Worm (Caenorhabditis elegans) whole organism, young adult: ENCODE data around the gene T23F6.3.

Experiments
- C06A6.2 ChIP-seq: fragments of 200-800 bp; sonication (Bioruptor generic); conservative IDR thresholded peaks from 2 replicates; pipeline ENCODE4 v1.3.6; 2022; ENCODE audit warnings: missing genetic modification characterization, missing compliant biosample characterization
- F23B12.7 ChIP-seq: sonication (generic microtip); optimal IDR thresholded peaks from 2 replicates; lab custom pipeline; 2017; ENCODE audit warnings: missing genetic modification characterization, mild to moderate bottlenecking, missing compliant biosample characterization, antibody characterized with exemption, moderate library complexity; ENCODE audit not compliant: insufficient read depth
- F33H1.4 ChIP-seq: fragments of 200-800 bp; sonication (Bioruptor generic); IDR thresholded peaks from 2 replicates; pipeline ENCODE4 v1.3.6; 2022; ENCODE audit warnings: missing genetic modification reagents, missing genetic modification characterization, missing compliant biosample characterization
- F37B4.10 ChIP-seq: fragments of 200-800 bp; sonication (Bioruptor generic); IDR thresholded peaks from 2 replicates; pipeline ENCODE4 v1.3.6; 2022; ENCODE audit warnings: missing genetic modification characterization, missing compliant biosample characterization
- F49E8.2 ChIP-seq: sonication (generic microtip); optimal IDR thresholded peaks from 3 replicates; lab custom pipeline; 2017; ENCODE audit warnings: missing genetic modification characterization, mild to moderate bottlenecking, missing compliant biosample characterization, antibody characterized with exemption, moderate library complexity; ENCODE audit not compliant: insufficient read depth
- akir-1 ChIP-seq: fragments of 200-800 bp; sonication (Bioruptor generic); optimal IDR thresholded peaks from 2 replicates; lab custom pipeline; 2018; ENCODE audit warnings: mild to moderate bottlenecking, missing genetic modification characterization, moderate library complexity, missing compliant biosample characterization
- aptf-2 ChIP-seq: fragments of 200-800 bp; sonication (Bioruptor generic); conservative IDR thresholded peaks from 2 replicates; pipeline ENCODE4 v1.3.6; 2022; ENCODE audit warnings: missing genetic modification reagents, missing genetic modification characterization, missing compliant biosample characterization
- atf-7 ChIP-seq: sonication (generic microtip); optimal IDR thresholded peaks from 2 replicates; lab custom pipeline; 2017; ENCODE audit warnings: mild to moderate bottlenecking, missing genetic modification characterization, missing compliant biosample characterization
- attf-5 ChIP-seq: fragments of 200-800 bp; sonication (Bioruptor generic); optimal IDR thresholded peaks from 2 replicates; lab custom pipeline; 2018; ENCODE audit warnings: mild to moderate bottlenecking, missing genetic modification characterization, missing compliant biosample characterization
- ccch-3 ChIP-seq: fragments of 200-800 bp; sonication (Bioruptor generic); optimal IDR thresholded peaks from 2 replicates; lab custom pipeline; 2018; ENCODE audit warnings: mild to moderate bottlenecking, missing genetic modification characterization, missing compliant biosample characterization
- cebp-1 ChIP-seq, 2 experiments: fragments of 200-800 bp in 1 of 2; sonication (Bioruptor generic) in 1 of 2; sonication (generic microtip) in 1 of 2; IDR thresholded peaks in 1 of 2; optimal IDR thresholded peaks in 1 of 2; 2 replicates each; pipeline versions ENCODE4 v1.3.6 to Lab custom; 2017 to 2022; ENCODE audit warnings: missing compliant biosample characterization in 2 of 2, missing genetic modification characterization in 2 of 2, mild to moderate bottlenecking in 1 of 2, missing genetic modification reagents in 1 of 2, moderate library complexity in 1 of 2
- cebp-2 ChIP-seq: fragments of 200-800 bp; sonication (Bioruptor generic); IDR thresholded peaks from 2 replicates; pipeline ENCODE4 v1.3.6; 2022; ENCODE audit warnings: missing genetic modification characterization, missing compliant biosample characterization
- ceh-40 ChIP-seq: fragments of 200-800 bp; sonication (Bioruptor generic); IDR thresholded peaks from 2 replicates; pipeline ENCODE4 v1.3.6; 2022; ENCODE audit warnings: missing genetic modification characterization, missing compliant biosample characterization
- ceh-58 ChIP-seq: fragments of 200-800 bp; sonication (Bioruptor generic); IDR thresholded peaks from 2 replicates; pipeline ENCODE4 v1.3.6; 2022; ENCODE audit warnings: missing genetic modification characterization, missing compliant biosample characterization
- ceh-91 ChIP-seq: fragments of 200-800 bp; sonication (Bioruptor generic); IDR thresholded peaks from 2 replicates; pipeline ENCODE4 v1.3.6; 2022; ENCODE audit warnings: missing genetic modification reagents, missing genetic modification characterization, missing compliant biosample characterization
- efl-1 ChIP-seq: fragments of 150-350 bp; optimal IDR thresholded peaks from 2 replicates; lab custom pipeline; 2014; ENCODE audit warnings: missing biosample characterization, missing genetic modification reagents, missing genetic modification characterization
- hlh-26 ChIP-seq: fragments of 200-800 bp; sonication (Bioruptor generic); conservative IDR thresholded peaks from 2 replicates; pipeline ENCODE4 v1.3.6; 2022; ENCODE audit warnings: missing genetic modification reagents, missing genetic modification characterization, missing compliant biosample characterization
- hmg-1.2 ChIP-seq: fragments of 200-800 bp; sonication (Bioruptor generic); IDR thresholded peaks from 2 replicates; pipeline ENCODE4 v1.3.6; 2022; ENCODE audit warnings: missing genetic modification reagents, missing genetic modification characterization, missing compliant biosample characterization
- lin-54 ChIP-seq: fragments of 200-800 bp; sonication (Bioruptor generic); optimal IDR thresholded peaks from 2 replicates; lab custom pipeline; 2018; ENCODE audit warnings: mild to moderate bottlenecking, missing genetic modification characterization, missing compliant biosample characterization
- lsy-27 ChIP-seq: sonication (generic microtip); optimal IDR thresholded peaks from 2 replicates; lab custom pipeline; 2017; ENCODE audit warnings: missing genetic modification characterization, mild to moderate bottlenecking, missing compliant biosample characterization, antibody characterized with exemption, missing genotype, borderline replicate concordance; ENCODE audit not compliant: insufficient read depth
- madf-6 ChIP-seq: fragments of 200-800 bp; sonication (Bioruptor generic); IDR thresholded peaks from 2 replicates; pipeline ENCODE4 v1.3.6; 2022; ENCODE audit warnings: missing genetic modification reagents, missing genetic modification characterization, missing compliant biosample characterization
- mxl-1 ChIP-seq: sonication (generic microtip); optimal IDR thresholded peaks from 2 replicates; lab custom pipeline; 2016; ENCODE audit warnings: missing genetic modification characterization, missing compliant biosample characterization
- nfya-1 ChIP-seq: sonication (generic microtip); optimal IDR thresholded peaks from 2 replicates; lab custom pipeline; 2017; ENCODE audit warnings: antibody characterized with exemption, missing compliant biosample characterization, missing genetic modification characterization, borderline replicate concordance; ENCODE audit not compliant: insufficient read depth
- nfyb-1 ChIP-seq: fragments of 200-800 bp; sonication (Bioruptor generic); IDR thresholded peaks from 2 replicates; pipeline ENCODE4 v1.3.6; 2022; ENCODE audit warnings: missing genetic modification reagents, missing genetic modification characterization, missing compliant biosample characterization
- nhr-27 ChIP-seq: fragments of 200-800 bp; sonication (Bioruptor generic); optimal IDR thresholded peaks from 2 replicates; lab custom pipeline; 2018; ENCODE audit warnings: mild to moderate bottlenecking, missing genetic modification characterization, moderate library complexity, missing compliant biosample characterization
- pbrm-1 ChIP-seq: fragments of 200-800 bp; sonication (Bioruptor generic); IDR thresholded peaks from 2 replicates; pipeline ENCODE4 v1.3.6; 2022; ENCODE audit warnings: missing genetic modification reagents, missing genetic modification characterization, missing compliant biosample characterization
- repo-1 ChIP-seq: sonication (generic microtip); optimal IDR thresholded peaks from 2 replicates; lab custom pipeline; 2017; ENCODE audit warnings: mild to moderate bottlenecking, missing genetic modification characterization, missing compliant biosample characterization
- sea-2 ChIP-seq: fragments of 200-800 bp; sonication (Bioruptor generic); IDR thresholded peaks from 2 replicates; pipeline ENCODE4 v1.3.6; 2022; ENCODE audit warnings: missing genetic modification characterization, missing compliant biosample characterization
- snpc-3.4 ChIP-seq: sonication (generic microtip); optimal IDR thresholded peaks from 2 replicates; lab custom pipeline; 2017; ENCODE audit warnings: missing genetic modification characterization, mild to moderate bottlenecking, missing compliant biosample characterization, antibody characterized with exemption, moderate library complexity, missing genotype, missing genetic modification reagents
- somi-1 ChIP-seq: fragments of 200-800 bp; sonication (Bioruptor generic); optimal IDR thresholded peaks from 2 replicates; lab custom pipeline; 2018; ENCODE audit warnings: mild to moderate bottlenecking, missing genetic modification characterization, missing compliant biosample characterization
- unc-130 ChIP-seq: sonication (generic microtip); optimal IDR thresholded peaks from 2 replicates; lab custom pipeline; 2016; ENCODE audit warnings: missing genetic modification reagents, missing genetic modification characterization, missing compliant biosample characterization
- xnd-1 ChIP-seq: sonication (generic microtip); optimal IDR thresholded peaks from 2 replicates; lab custom pipeline; 2016; ENCODE audit warnings: missing genotype, missing genetic modification reagents, missing genetic modification characterization, missing compliant biosample characterization
- ztf-6 ChIP-seq: fragments of 200-800 bp; sonication (Bioruptor generic); IDR thresholded peaks from 2 replicates; pipeline ENCODE4 v1.3.6; 2022; ENCODE audit warnings: missing genetic modification reagents, missing genetic modification characterization, missing compliant biosample characterization

Gene T23F6.3

DNA sequence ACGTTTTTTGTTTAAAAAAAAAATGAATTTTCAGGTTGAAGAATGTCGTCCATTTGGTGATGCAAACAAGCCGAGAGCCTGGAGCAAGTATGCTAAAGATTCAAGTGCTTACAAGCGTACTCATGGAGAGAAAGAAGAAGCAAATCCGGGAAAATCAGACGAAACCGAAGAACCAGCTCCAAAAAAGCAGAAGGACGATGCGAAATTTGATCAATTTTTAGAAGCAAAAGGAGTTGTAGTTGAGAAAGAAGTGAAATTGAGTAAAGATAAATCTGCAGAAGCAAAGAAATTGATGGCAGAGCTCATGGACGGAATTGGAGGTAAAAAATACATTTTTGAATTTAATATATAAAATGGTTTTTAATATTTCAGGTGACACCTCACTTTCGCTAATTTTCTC is 668 bp upstream of the T23F6.3 start:
- TF ChIP-seq pbrm-1 (GFP tag; lab: Robert Waterston, UW), result no peak
- no peak for TF ChIP-seq C06A6.2
- no peak for TF ChIP-seq xnd-1 (tag; lab: Kevin White, UChicago)
- no peak for TF ChIP-seq sea-2 (GFP tag; lab: Robert Waterston, UW)
- no peak for TF ChIP-seq mxl-1 (tag; lab: Kevin White, UChicago)
- TF ChIP-seq snpc-3.4 (tag; lab: Kevin White, UChicago), result no peak
- TF ChIP-seq cebp-1 (GFP tag; IDR thresholded peaks at IDR 0.05; lab: Robert Waterston, UW), result no peak
- no peak for TF ChIP-seq cebp-1 (tag; optimal IDR thresholded peaks at IDR 0.05; lab: Kevin White, UChicago)
- no peak for TF ChIP-seq F23B12.7 (tag; lab: Kevin White, UChicago)
- no peak for TF ChIP-seq hmg-1.2 (GFP tag; lab: Robert Waterston, UW)
- TF ChIP-seq somi-1 (GFP tag; lab: Kevin White, UChicago), result no peak
- no peak for TF ChIP-seq ceh-40 (GFP tag; lab: Robert Waterston, UW)
- no peak for TF ChIP-seq ceh-91 (GFP tag; lab: Robert Waterston, UW)
- TF ChIP-seq F37B4.10 (GFP tag; lab: Robert Waterston, UW), result no peak
- TF ChIP-seq lin-54, result no peak
- TF ChIP-seq aptf-2, result no peak
- TF ChIP-seq attf-5, result no peak
- TF ChIP-seq ztf-6 (GFP tag; lab: Robert Waterston, UW), result no peak
- TF ChIP-seq lsy-27 (tag; lab: Kevin White, UChicago), result no peak
- TF ChIP-seq ceh-58, result no peak
- TF ChIP-seq F33H1.4 (GFP tag; lab: Robert Waterston, UW), result no peak

DNA sequence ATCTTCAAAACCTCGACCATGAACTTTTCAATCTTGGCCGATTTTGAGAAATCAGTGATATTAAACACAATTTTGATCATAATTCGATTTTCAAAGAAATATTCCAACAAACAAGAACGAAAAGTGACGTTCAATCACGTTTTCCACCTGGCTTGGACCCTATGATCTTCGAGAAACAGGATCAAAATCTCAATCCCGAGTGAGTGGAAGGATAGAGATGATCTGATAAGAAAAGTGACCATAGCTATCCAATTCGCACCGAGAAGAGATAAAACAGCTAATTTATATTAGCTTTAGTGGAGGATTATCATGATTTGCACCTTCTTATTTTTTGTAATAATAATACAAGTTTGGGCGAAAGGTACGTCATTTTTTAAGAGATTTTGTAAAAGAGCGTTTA is 3.5 kb downstream of the T23F6.3 start, which contains the start of gene T23F6.2:
T23F6.2 (plus strand) TSS at position 251 of the 400 bp plus-strand sequence.
- no peak for TF ChIP-seq repo-1 (tag; lab: Kevin White, UChicago)
- TF ChIP-seq nfya-1 (tag; lab: Kevin White, UChicago), result no peak
- no peak for TF ChIP-seq akir-1 (GFP tag; lab: Kevin White, UChicago)
- no peak for TF ChIP-seq sea-2 (GFP tag; lab: Robert Waterston, UW)
- TF ChIP-seq F49E8.2 (tag; lab: Kevin White, UChicago), result no peak
- TF ChIP-seq atf-7, result no peak
- TF ChIP-seq, all 124 proteins: peak for 0

DNA sequence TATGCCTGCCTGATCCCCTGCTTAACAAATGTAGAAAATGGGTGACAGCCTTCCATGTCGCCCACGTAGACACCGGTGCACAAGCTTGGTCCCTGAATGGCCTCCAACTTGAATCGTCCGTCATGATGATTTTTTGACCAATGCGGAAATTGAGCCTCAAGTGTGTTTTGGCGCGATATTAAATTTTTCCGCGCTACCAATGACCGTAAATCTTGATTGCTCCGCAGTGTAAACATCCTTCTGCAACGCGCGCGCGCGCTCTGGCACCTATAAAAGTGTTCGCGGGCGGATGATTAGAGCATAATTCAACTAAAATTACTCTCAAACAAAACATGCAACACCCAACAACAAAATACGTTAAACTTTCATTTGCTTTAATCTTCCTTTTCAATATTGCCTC is 4.9 kb downstream of the T23F6.3 start, which contains the start of gene idpp-7:
idpp-7 (plus strand) TSS at position 301 of the 400 bp plus-strand sequence.
- TF ChIP-seq madf-6 (GFP tag; lab: Robert Waterston, UW) (peak; percentile 59), nfyb-1 (GFP tag; lab: Robert Waterston, UW) (no peak), efl-1 (peak; percentile 7)

DNA sequence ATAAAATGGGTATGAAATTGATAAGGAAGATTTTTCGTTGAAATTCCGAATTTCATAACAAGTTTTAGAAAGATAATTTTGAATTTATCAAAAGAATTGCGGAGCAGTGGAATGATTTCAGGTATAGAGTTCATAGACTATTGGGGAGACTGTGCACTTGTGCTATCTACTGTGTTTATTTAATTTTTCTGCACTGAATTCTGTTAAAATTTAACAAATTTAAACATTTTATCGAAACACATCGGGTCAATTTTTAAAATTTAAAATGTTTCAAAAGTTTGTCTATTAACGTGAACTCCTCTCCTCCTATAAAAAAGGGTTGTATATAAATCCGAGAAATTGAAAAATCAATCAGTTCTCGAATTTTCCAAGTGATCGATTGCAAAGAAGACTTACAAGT is 7.0 kb downstream of the T23F6.3 start, which contains the start of gene C27D8.1:
C27D8.1 (plus strand) TSS at position 301 of the 400 bp plus-strand sequence.
- TF ChIP-seq unc-130 (GFP tag; lab: Kevin White, UChicago) (no peak), ccch-3 (GFP tag; lab: Kevin White, UChicago) (no peak), ceh-58 (no peak), pbrm-1 (GFP tag; lab: Robert Waterston, UW) (no peak), hlh-26 (GFP tag; lab: Robert Waterston, UW) (no peak), nhr-27 (no peak), cebp-2 (GFP tag; lab: Robert Waterston, UW) (no peak), F49E8.2 (tag; lab: Kevin White, UChicago) (no peak)
